Worm (Caenorhabditis elegans): ENCODE measurements around the gene nspc-17.
A peak's percentile ranks its signal among the peaks of the same experiment; 100 is the strongest.

nspc-17 gene

ce11 chrX:14489945-14490344, 35.0 kb downstream of the nspc-17 start, which contains the start of gene his-24 (continued):
- TF ChIP-seq snpc-3.4 (tag; optimal IDR thresholded peaks at IDR 0.05) (no peak), sea-2 (GFP tag; IDR thresholded peaks at IDR 0.05) (no peak), nfyb-1 (GFP tag; IDR thresholded peaks at IDR 0.05) (peak; percentile 55; the same call in 1 of the 2 replicates), ceh-100 (GFP tag; IDR thresholded peaks at IDR 0.05) (no peak), B0019.2 (GFP tag; conservative IDR thresholded peaks at IDR 0.05) (no peak), F52B5.7 (tag; optimal IDR thresholded peaks at IDR 0.05) (no peak), T07F8.4 (tag; optimal IDR thresholded peaks at IDR 0.05) (no peak), ztf-22 (GFP tag; optimal IDR thresholded peaks at IDR 0.05) (no peak), sptf-2 (GFP tag; optimal IDR thresholded peaks at IDR 0.05) (no peak), snpc-4 (GFP tag; optimal IDR thresholded peaks at IDR 0.05) (no peak), snpc-4 (tag; optimal IDR thresholded peaks at IDR 0.05) (peak in 2 of 4 experiments; percentile 5 to 58), atf-7 (tag; optimal IDR thresholded peaks at IDR 0.05) (peak; percentile 13), ceh-27 (GFP tag; optimal IDR thresholded peaks at IDR 0.05) (peak; percentile 77), mcd-1 (GFP tag; IDR thresholded peaks at IDR 0.05) (peak; percentile 44; the same call in 1 of the 2 replicates), C06A6.2 (GFP tag; conservative IDR thresholded peaks at IDR 0.05) (no peak), nfya-1 (tag; optimal IDR thresholded peaks at IDR 0.05; ENCODE audit: borderline replicate concordance, insufficient read depth) (no peak), F39B2.1 (GFP tag; IDR thresholded peaks at IDR 0.05) (peak; percentile 99), egl-44 (GFP tag; IDR thresholded peaks at IDR 0.05) (no peak), chd-7 (tag; optimal IDR thresholded peaks at IDR 0.05) (peak; percentile 16), unc-130 (GFP tag; optimal IDR thresholded peaks at IDR 0.05) (no peak), attf-6 (GFP tag; IDR thresholded peaks at IDR 0.05) (no peak), xnd-1 (tag; optimal IDR thresholded peaks at IDR 0.05) (no peak), ceh-79 (tag; optimal IDR thresholded peaks at IDR 0.05) (no peak), T26A5.8 (tag; optimal IDR thresholded peaks at IDR 0.05) (no peak), madf-8 (GFP tag; conservative IDR thresholded peaks at IDR 0.05) (no peak), zfh-2 (GFP tag; conservative IDR thresholded peaks at IDR 0.05) (no peak; the same call in 1 of the 2 replicates), ztf-28 (GFP tag; IDR thresholded peaks at IDR 0.05) (no peak), mxl-1 (tag; optimal IDR thresholded peaks at IDR 0.05) (no peak), athp-1 (tag; optimal IDR thresholded peaks at IDR 0.05) (no peak)

ce11 chrX:14487832-14488231, 37.1 kb downstream of the nspc-17 start:
- TF ChIP-seq C17E4.6 (GFP tag; IDR thresholded peaks at IDR 0.05) = no peak
- no peak for TF ChIP-seq ZK185.1 (tag; optimal IDR thresholded peaks at IDR 0.05; ENCODE audit: poor library complexity, severe bottlenecking)
- no peak for TF ChIP-seq nhr-27 (tag; optimal IDR thresholded peaks at IDR 0.05)
- no peak for TF ChIP-seq chd-7 (tag; optimal IDR thresholded peaks at IDR 0.05)
- no peak for TF ChIP-seq cebp-1 (GFP tag; IDR thresholded peaks at IDR 0.05)
- TF ChIP-seq cebp-1 (tag; optimal IDR thresholded peaks at IDR 0.05) = no peak
- no peak for TF ChIP-seq ceh-79 (tag; optimal IDR thresholded peaks at IDR 0.05)
- TF ChIP-seq nhr-80 (tag; optimal IDR thresholded peaks at IDR 0.05) = no peak
- TF ChIP-seq nhr-179 (tag; optimal IDR thresholded peaks at IDR 0.05) = no peak
- no peak for TF ChIP-seq sdz-38 (tag; optimal IDR thresholded peaks at IDR 0.05)
- no peak for TF ChIP-seq die-1 (tag; optimal IDR thresholded peaks at IDR 0.05)
- no peak for TF ChIP-seq Y53G8AR.9 (GFP tag; conservative IDR thresholded peaks at IDR 0.05)
- TF ChIP-seq ztf-28 (GFP tag; IDR thresholded peaks at IDR 0.05) = no peak
- TF ChIP-seq somi-1 (GFP tag; optimal IDR thresholded peaks at IDR 0.05) = no peak

All from whole organism, young adult.